Fruit fly (Drosophila melanogaster) whole organism: Measurements from ENCODE around the gene sac.

Experiments
- CG8478 ChIP-seq: fragments of >200 bp; optimal IDR thresholded peaks from 2 replicates; lab custom pipeline; 2018; ENCODE audit warnings: inconsistent platforms
- EcR ChIP-seq, 2 experiments: fragments of >200 bp; optimal IDR thresholded peaks; 2 replicates each; lab custom pipeline; 2017; ENCODE audit warnings: missing biosample characterization in 2 of 2, missing genetic modification characterization in 2 of 2, missing genetic modification reagents in 2 of 2
- pan ChIP-seq: fragments of >200 bp; optimal IDR thresholded peaks from 2 replicates; lab custom pipeline; 2017
- psq ChIP-seq: fragments of >200 bp; optimal IDR thresholded peaks from 2 replicates; lab custom pipeline; 2017

DNA sequence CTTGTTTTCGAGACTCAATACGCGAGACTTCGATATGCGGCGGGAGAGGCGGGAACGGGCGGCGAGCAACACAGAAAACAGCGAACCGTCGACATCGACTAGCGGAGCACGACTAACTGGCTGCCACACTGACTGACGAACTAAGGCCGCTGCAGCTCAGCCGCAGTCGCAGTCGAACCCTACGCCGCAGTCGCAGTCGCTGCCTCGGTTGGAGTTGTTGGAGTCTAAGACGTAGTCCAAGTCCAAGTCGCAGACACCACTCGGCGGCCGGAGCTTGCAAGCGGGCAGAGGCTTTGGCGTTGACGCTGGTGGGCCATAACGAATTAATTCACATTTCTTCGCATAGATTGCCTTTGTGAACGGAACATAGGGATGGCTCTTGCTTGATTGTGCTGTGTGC is 29.9 kb upstream of the sac start:
- TF ChIP-seq CG8478 (lab: Kevin White, UChicago) (no peak), EcR (GFP tag; optimal IDR thresholded peaks at IDR 0.05; lab: Kevin White, UChicago) (no peak), psq (lab: Kevin White, UChicago) (no peak), pan (lab: Kevin White, UChicago) (no peak)
